Worm (Caenorhabditis elegans) whole organism, midembryonic: ENCODE data around the gene spon-1.

Source experiments
- cog-1 ChIP-seq: sonication (generic microtip); optimal IDR thresholded peaks from 2 replicates; lab custom pipeline; 2016; ENCODE audit warnings: missing genetic modification characterization, missing compliant biosample characterization
- flt-1 ChIP-seq: fragments of 200-800 bp; sonication (Bioruptor generic); IDR thresholded peaks from 2 replicates; pipeline ENCODE4 v1.3.6; 2022; ENCODE audit warnings: missing genetic modification characterization, missing compliant biosample characterization
- klf-2 ChIP-seq: fragments of 200-800 bp; sonication (Bioruptor generic); conservative IDR thresholded peaks from 2 replicates; pipeline ENCODE4 v1.3.6; 2022; ENCODE audit warnings: missing genetic modification reagents, missing genetic modification characterization, missing compliant biosample characterization
- med-1 ChIP-seq: sonication (generic microtip); optimal IDR thresholded peaks from 2 replicates; lab custom pipeline; 2017; ENCODE audit warnings: missing genetic modification characterization, mild to moderate bottlenecking, missing compliant biosample characterization, antibody characterized with exemption, missing genetic modification reagents; ENCODE audit not compliant: insufficient read depth
- ref-1 ChIP-seq: fragments of 200-800 bp; sonication (Bioruptor generic); conservative IDR thresholded peaks from 2 replicates; pipeline ENCODE4 v1.3.6; 2022; ENCODE audit warnings: missing genetic modification reagents, missing genetic modification characterization, missing compliant biosample characterization
- tab-1 ChIP-seq: fragments of 200-800 bp; sonication (Bioruptor generic); IDR thresholded peaks from 2 replicates; pipeline ENCODE4 v1.3.6; 2022; ENCODE audit warnings: missing genetic modification characterization, missing compliant biosample characterization
- ztf-23 ChIP-seq: fragments of 200-800 bp; sonication (Bioruptor generic); IDR thresholded peaks from 2 replicates; pipeline ENCODE4 v1.3.6; 2022; ENCODE audit warnings: missing genetic modification reagents, missing genetic modification characterization, missing compliant biosample characterization
- ztf-29 ChIP-seq: fragments of 200-800 bp; sonication (Bioruptor generic); IDR thresholded peaks from 2 replicates; pipeline ENCODE4 v1.3.6; 2022; ENCODE audit warnings: missing genetic modification reagents, missing genetic modification characterization, missing compliant biosample characterization

- TF ChIP-seq klf-2 (GFP tag; lab: Robert Waterston, UW) (no peak), cog-1 (tag; lab: Kevin White, UChicago) (no peak), flt-1 (no peak), tab-1 (GFP tag; lab: Robert Waterston, UW) (no peak), ztf-23 (GFP tag; lab: Robert Waterston, UW) (no peak), ref-1 (GFP tag; lab: Robert Waterston, UW) (no peak), ztf-29 (GFP tag; lab: Robert Waterston, UW) (no peak), med-1 (GFP tag; lab: Kevin White, UChicago) (no peak)
These were observed 41.1 kb downstream of the spon-1 start for ce11 chrII:7157415-7157814.
